Comparison of ENCODE assay signal across 3 worm cellular contexts in genomic region chrIV:2755472-2755871, ce11.
TF ChIP-seq lines count a peak whose summit lies in the region.
"Not testable (repeated sequence)": the region's sequence is repeated elsewhere in the genome, so short reads cannot be mapped to it uniquely, and the experiment has no call there.

No protein-coding gene starts in this region.

TF ChIP-seq in whole organism, L4 larva, 104 proteins besides CTCF, POLR2A, EP300 and RAD21:
- TF ChIP-seq Y105C5A.15 (GFP tag; IDR thresholded peaks at IDR 0.05; lab: Robert Waterston, UW) = peak; percentile 79; the same call in 1 of the 2 replicates
- TF ChIP-seq ctbp-1 (GFP tag; IDR thresholded peaks at IDR 0.05; lab: Robert Waterston, UW) = peak; percentile 64
- peak; percentile 43; the same call in 1 of the 2 replicates for TF ChIP-seq lin-38 (GFP tag; IDR thresholded peaks at IDR 0.05; lab: Robert Waterston, UW)
- peak; percentile 91 for TF ChIP-seq mdt-29 (GFP tag; IDR thresholded peaks at IDR 0.05; lab: Robert Waterston, UW)
- TF ChIP-seq pha-4 (GFP tag; IDR thresholded peaks at IDR 0.05; lab: Robert Waterston, UW) = peak; percentile 65
- not testable (repeated sequence) for TF ChIP-seq pha-4 (tag; optimal IDR thresholded peaks at IDR 0.05; lab: Kevin White, UChicago)
- 0 out of 2 replicates have a peak, but pooled peaks have one; percentile 51 for TF ChIP-seq snpc-1.2 (GFP tag; IDR thresholded peaks at IDR 0.05; lab: Robert Waterston, UW)
- TF ChIP-seq madf-5 (GFP tag; IDR thresholded peaks at IDR 0.05; lab: Robert Waterston, UW) = peak in 1 of 2 experiments; percentile 46; a peak in 1 of 4 replicates

TF ChIP-seq in whole organism, early embryonic, 17 proteins besides CTCF, POLR2A, EP300 and RAD21:
- TF ChIP-seq pes-1 (GFP tag; IDR thresholded peaks at IDR 0.05; lab: Robert Waterston, UW) = peak; percentile 61; the same call in 1 of the 2 replicates

TF ChIP-seq in whole organism, young adult, 124 proteins besides CTCF, POLR2A, EP300 and RAD21:
- TF ChIP-seq D2030.7 (GFP tag; IDR thresholded peaks at IDR 0.05; lab: Robert Waterston, UW) (peak; percentile 72), aptf-3 (GFP tag; IDR thresholded peaks at IDR 0.05; lab: Robert Waterston, UW) (peak; percentile 87), egl-18 (GFP tag; IDR thresholded peaks at IDR 0.05; lab: Robert Waterston, UW) (peak; percentile 67; the same call in 1 of the 2 replicates), ekl-4 (GFP tag; IDR thresholded peaks at IDR 0.05; lab: Robert Waterston, UW) (peak; percentile 90), Y79H2A.3 (GFP tag; conservative IDR thresholded peaks at IDR 0.05; lab: Robert Waterston, UW) (peak; percentile 71; the same call in 1 of the 2 replicates), Y67H2A.10 (GFP tag; conservative IDR thresholded peaks at IDR 0.05; lab: Robert Waterston, UW) (peak; percentile 32; the same call in 1 of the 2 replicates), hsf-1 (GFP tag; IDR thresholded peaks at IDR 0.05; lab: Robert Waterston, UW) (peak; percentile 99), attf-6 (GFP tag; IDR thresholded peaks at IDR 0.05; lab: Robert Waterston, UW) (0 out of 2 replicates have a peak, but pooled peaks have one; percentile 32), dox-1 (GFP tag; IDR thresholded peaks at IDR 0.05; lab: Robert Waterston, UW) (peak; percentile 77), ceh-100 (GFP tag; IDR thresholded peaks at IDR 0.05; lab: Robert Waterston, UW) (peak; percentile 50; the same call in 1 of the 2 replicates), madf-3 (GFP tag; IDR thresholded peaks at IDR 0.05; lab: Robert Waterston, UW) (peak; percentile 72; the same call in 1 of the 2 replicates), ceh-40 (GFP tag; IDR thresholded peaks at IDR 0.05; lab: Robert Waterston, UW) (peak; percentile 84), ztf-25 (GFP tag; IDR thresholded peaks at IDR 0.05; lab: Robert Waterston, UW) (0 out of 2 replicates have a peak, but pooled peaks have one; percentile 58), B0019.2 (GFP tag; conservative IDR thresholded peaks at IDR 0.05; lab: Robert Waterston, UW) (peak; percentile 34; the same call in 1 of the 2 replicates), F33H1.4 (GFP tag; IDR thresholded peaks at IDR 0.05; lab: Robert Waterston, UW) (peak; percentile 46; the same call in 1 of the 2 replicates), pbrm-1 (GFP tag; IDR thresholded peaks at IDR 0.05; lab: Robert Waterston, UW) (peak; percentile 41; the same call in 1 of the 2 replicates), ceh-91 (GFP tag; IDR thresholded peaks at IDR 0.05; lab: Robert Waterston, UW) (peak; percentile 32; the same call in 1 of the 2 replicates), Y95B8A.8 (GFP tag; IDR thresholded peaks at IDR 0.05; lab: Robert Waterston, UW) (peak; percentile 86), nfyb-1 (GFP tag; IDR thresholded peaks at IDR 0.05; lab: Robert Waterston, UW) (peak; percentile 64; the same call in 1 of the 2 replicates), F39B2.1 (GFP tag; IDR thresholded peaks at IDR 0.05; lab: Robert Waterston, UW) (peak; percentile 89), Y56A3A.18 (GFP tag; IDR thresholded peaks at IDR 0.05; lab: Robert Waterston, UW) (peak; percentile 49), Y53F4B.3 (GFP tag; IDR thresholded peaks at IDR 0.05; lab: Robert Waterston, UW) (peak; percentile 76), madf-6 (GFP tag; IDR thresholded peaks at IDR 0.05; lab: Robert Waterston, UW) (peak; percentile 63), rcor-1 (GFP tag; IDR thresholded peaks at IDR 0.05; lab: Robert Waterston, UW) (peak; percentile 53; the same call in 1 of the 2 replicates)
